Worm (Caenorhabditis elegans): ENCODE data around the gene trpp-9.

- TF ChIP-seq unc-3 (GFP tag; conservative IDR thresholded peaks at IDR 0.05) (no peak), unc-3 (tag; optimal IDR thresholded peaks at IDR 0.05) (no peak), nfya-1 (tag; optimal IDR thresholded peaks at IDR 0.05) (no peak), lin-11 (tag; optimal IDR thresholded peaks at IDR 0.05) (no peak), ceh-6 (GFP tag; optimal IDR thresholded peaks at IDR 0.05) (no peak), ttx-3 (tag; optimal IDR thresholded peaks at IDR 0.05) (no peak), ama-1 (optimal IDR thresholded peaks at IDR 0.05) (no peak), hlh-30 (tag; optimal IDR thresholded peaks at IDR 0.05; ENCODE audit: insufficient read depth) (no peak), nhr-11 (tag; optimal IDR thresholded peaks at IDR 0.05) (no peak)
Measured at ce11 chrX:11585894-11586293, 22.2 kb downstream of the trpp-9 start.
